Fruit fly (Drosophila melanogaster) whole organism, embryonic: ENCODE data around the gene CG13721.

Experiments used
- CG34224 ChIP-seq: fragments of 200-800 bp; sonication (Bioruptor generic); IDR thresholded peaks from 3 replicates; pipeline ENCODE4 v1.3.6; 2022; ENCODE audit warnings: missing biosample characterization, missing genetic modification characterization; ENCODE audit not compliant: partially characterized antibody
- CG9609 ChIP-seq: fragments of 200-800 bp; sonication (Bioruptor generic); optimal IDR thresholded peaks from 3 replicates; lab custom pipeline; 2016; ENCODE audit warnings: missing biosample characterization, missing genetic modification characterization
- Dip3 ChIP-seq: fragments of 200-800 bp; sonication (Bioruptor generic); optimal IDR thresholded peaks from 3 replicates; lab custom pipeline; 2016; ENCODE audit warnings: missing biosample characterization, missing genetic modification characterization
- HLH3B ChIP-seq: fragments of 200-800 bp; sonication (Bioruptor generic); IDR thresholded peaks from 2 replicates; pipeline ENCODE4 v1.3.6; 2022; ENCODE audit warnings: missing biosample characterization, missing genetic modification characterization
- Side ChIP-seq: fragments of 200-800 bp; sonication (Bioruptor generic); optimal IDR thresholded peaks from 2 replicates; lab custom pipeline; 2016; ENCODE audit warnings: missing biosample characterization, missing genetic modification characterization
- bbx ChIP-seq: fragments of 200-800 bp; sonication (Bioruptor generic); IDR thresholded peaks from 2 replicates; pipeline ENCODE4 v1.3.6; 2022; ENCODE audit warnings: missing biosample characterization, missing genetic modification characterization; ENCODE audit not compliant: partially characterized antibody
- h ChIP-seq: fragments of >200 bp; optimal IDR thresholded peaks from 2 replicates; lab custom pipeline; 2017
- klu ChIP-seq: fragments of 200-800 bp; sonication (Bioruptor generic); IDR thresholded peaks from 2 replicates; pipeline ENCODE4 v1.3.6; 2022; ENCODE audit warnings: missing biosample characterization, missing genetic modification characterization
- mld ChIP-seq: fragments of 200-800 bp; sonication (Bioruptor generic); IDR thresholded peaks from 3 replicates; pipeline ENCODE4 v1.3.6; 2022; ENCODE audit warnings: missing biosample characterization, missing genetic modification characterization; ENCODE audit not compliant: partially characterized antibody
- otp ChIP-seq: fragments of 200-800 bp; sonication (Bioruptor generic); IDR thresholded peaks from 3 replicates; pipeline ENCODE4, ENCODE4 v1.3.6; 2022; ENCODE audit warnings: missing biosample characterization, missing genetic modification characterization
- sqz ChIP-seq: fragments of 200-800 bp; sonication (Bioruptor generic); optimal IDR thresholded peaks from 3 replicates; lab custom pipeline; 2018; ENCODE audit warnings: missing biosample characterization, mild to moderate bottlenecking, missing genetic modification characterization

DNA sequence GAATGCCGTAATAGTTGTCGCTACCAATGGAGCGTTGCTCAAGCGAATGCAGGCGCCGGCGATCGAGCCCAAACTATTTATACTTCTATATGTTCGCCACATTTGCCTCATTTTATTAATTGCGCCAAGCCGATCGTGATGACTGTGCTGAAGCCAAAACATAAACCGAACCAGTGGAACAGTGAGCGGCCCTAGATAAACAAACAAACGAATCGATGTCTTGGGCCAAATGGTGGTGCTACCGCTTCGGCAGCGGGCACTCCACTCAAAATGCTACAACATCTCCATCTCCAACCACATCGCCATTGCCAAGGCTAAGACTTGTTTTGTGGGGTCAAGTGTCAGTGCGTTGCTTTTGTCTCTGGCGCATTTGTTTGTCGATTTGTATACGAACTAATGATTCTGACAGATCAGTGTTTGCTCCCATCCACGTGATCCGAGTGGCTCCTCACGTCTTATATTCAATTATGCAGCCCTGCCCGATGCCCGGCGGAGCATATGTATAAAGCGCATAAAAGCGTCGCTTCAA is 33.7 kb downstream of the CG13721 start, which contains the start of gene CG15024:
- TF ChIP-seq bbx, result no peak
- TF ChIP-seq Dip3 (GFP tag; lab: Kevin White, UChicago), result no peak
- no peak for TF ChIP-seq HLH3B (GFP tag; lab: Robert Waterston, UW)
- TF ChIP-seq CG34224, result no peak
- no peak for TF ChIP-seq klu (GFP tag; lab: Robert Waterston, UW)
- no peak for TF ChIP-seq mld (GFP tag; lab: Robert Waterston, UW)
- no peak for TF ChIP-seq sqz
- TF ChIP-seq h (lab: Kevin White, UChicago), result no peak
- no peak for TF ChIP-seq otp (GFP tag; lab: Robert Waterston, UW)
- no peak for TF ChIP-seq Side (GFP tag; lab: Kevin White, UChicago)
- no peak for TF ChIP-seq CG9609
